Fruit fly (Drosophila melanogaster): ENCODE data around the gene Proc.

The Proc gene

dm6 chr2L:7916368-7916767 is 45.1 kb upstream of the Proc start (continued):
- no peak for TF ChIP-seq D19B (GFP tag; optimal IDR thresholded peaks at IDR 0.05)
- peak; percentile 72; the same call in 2 of the 3 replicates for TF ChIP-seq CG11695 (GFP tag; IDR thresholded peaks at IDR 0.05)
- peak; percentile 29 for TF ChIP-seq NFAT (GFP tag; IDR thresholded peaks at IDR 0.05)
- peak; percentile 52 for TF ChIP-seq CG1602 (GFP tag; optimal IDR thresholded peaks at IDR 0.05)
- TF ChIP-seq grn (GFP tag; optimal IDR thresholded peaks at IDR 0.05), result no peak
- peak; percentile 61 for TF ChIP-seq CG18599 (GFP tag; optimal IDR thresholded peaks at IDR 0.05)
- TF ChIP-seq CG2678 (tag; optimal IDR thresholded peaks at IDR 0.05), result peak; percentile 42
- no peak for TF ChIP-seq CG7928 (GFP tag; optimal IDR thresholded peaks at IDR 0.05)
- peak; percentile 53 for TF ChIP-seq mam (GFP tag; optimal IDR thresholded peaks at IDR 0.05)
- TF ChIP-seq stwl (tag; optimal IDR thresholded peaks at IDR 0.05), result no peak
- peak; percentile 46 for TF ChIP-seq CG16815 (GFP tag; optimal IDR thresholded peaks at IDR 0.05)
- peak; percentile 41 to 63 for TF ChIP-seq chif (GFP tag; optimal IDR thresholded peaks at IDR 0.05)
- TF ChIP-seq chn (GFP tag; optimal IDR thresholded peaks at IDR 0.05), result peak; percentile 45
- TF ChIP-seq CG15514 (GFP tag; optimal IDR thresholded peaks at IDR 0.05), result peak; percentile 2
- no peak for TF ChIP-seq CG34376 (GFP tag; optimal IDR thresholded peaks at IDR 0.05)
- no peak for TF ChIP-seq CG14710 (tag; optimal IDR thresholded peaks at IDR 0.05)
- no peak for TF ChIP-seq TFAM (GFP tag; optimal IDR thresholded peaks at IDR 0.05)
- TF ChIP-seq CG2129 (GFP tag; IDR thresholded peaks at IDR 0.05; ENCODE audit: partially characterized antibody), result no peak
- peak; percentile 82 for TF ChIP-seq CG14014 (GFP tag; IDR thresholded peaks at IDR 0.05)
- TF ChIP-seq lbe (GFP tag; optimal IDR thresholded peaks at IDR 0.05), result peak; percentile 0
- TF ChIP-seq sqz (GFP tag; optimal IDR thresholded peaks at IDR 0.05), result no peak
- no peak for TF ChIP-seq CG10147 (GFP tag; optimal IDR thresholded peaks at IDR 0.05)
- TF ChIP-seq Ravus (GFP tag; IDR thresholded peaks at IDR 0.05), result no peak
- no peak; the same call in 1 of the 2 replicates for TF ChIP-seq CG10321 (GFP tag; IDR thresholded peaks at IDR 0.05)
- no peak for TF ChIP-seq pfk (GFP tag; optimal IDR thresholded peaks at IDR 0.05)
- TF ChIP-seq CG17186 (GFP tag; optimal IDR thresholded peaks at IDR 0.05), result no peak
- TF ChIP-seq dmrt11E (tag; optimal IDR thresholded peaks at IDR 0.05), result peak; percentile 47
- no peak for TF ChIP-seq CG6791 (GFP tag; IDR thresholded peaks at IDR 0.05; ENCODE audit: partially characterized antibody)
- peak; percentile 88 for TF ChIP-seq CG1603 (tag; optimal IDR thresholded peaks at IDR 0.05)
- TF ChIP-seq seq (GFP tag; IDR thresholded peaks at IDR 0.05), result peak; percentile 86
- TF ChIP-seq CHES-1-like (GFP tag; optimal IDR thresholded peaks at IDR 0.05), result peak; percentile 36
- TF ChIP-seq hkb (optimal IDR thresholded peaks at IDR 0.05), result no peak
- peak; percentile 83 for TF ChIP-seq hkb (GFP tag; IDR thresholded peaks at IDR 0.05)
- TF ChIP-seq CG17802 (tag; optimal IDR thresholded peaks at IDR 0.05), result no peak
- no peak for TF ChIP-seq vfl (GFP tag; optimal IDR thresholded peaks at IDR 0.05)
- peak; percentile 70; the same call in 1 of the 2 replicates for TF ChIP-seq CG32532 (GFP tag; IDR thresholded peaks at IDR 0.05)
- peak; percentile 21; the same call in 1 of the 2 replicates for TF ChIP-seq CG32772 (GFP tag; IDR thresholded peaks at IDR 0.05)
- no peak for TF ChIP-seq CG4360 (GFP tag; IDR thresholded peaks at IDR 0.05)
- TF ChIP-seq Atf3 (GFP tag; optimal IDR thresholded peaks at IDR 0.05), result peak; percentile 14
- TF ChIP-seq tna (GFP tag; IDR thresholded peaks at IDR 0.05; ENCODE audit: partially characterized antibody), result no peak
- no peak for TF ChIP-seq Sry-δ (GFP tag; optimal IDR thresholded peaks at IDR 0.05)
- TF ChIP-seq Eip74EF (GFP tag; optimal IDR thresholded peaks at IDR 0.05), result no peak
- TF ChIP-seq CG7839 (tag; optimal IDR thresholded peaks at IDR 0.05), result peak; percentile 69
- TF ChIP-seq Awh (GFP tag; IDR thresholded peaks at IDR 0.05), result peak; percentile 42; the same call in 1 of the 2 replicates
- TF ChIP-seq E2f1 (GFP tag; IDR thresholded peaks at IDR 0.05), result peak; percentile 59
- peak; percentile 44 for TF ChIP-seq Adf1 (GFP tag; IDR thresholded peaks at IDR 0.05)
- TF ChIP-seq CG7372 (GFP tag; IDR thresholded peaks at IDR 0.05), result no peak
- no peak for TF ChIP-seq gcm2 (GFP tag; optimal IDR thresholded peaks at IDR 0.05)
- TF ChIP-seq CG10543 (GFP tag; optimal IDR thresholded peaks at IDR 0.05), result peak; percentile 33
- TF ChIP-seq Lhr (GFP tag; optimal IDR thresholded peaks at IDR 0.05), result no peak
- TF ChIP-seq HLH4C (GFP tag; IDR thresholded peaks at IDR 0.05; ENCODE audit: partially characterized antibody), result no peak

Data from whole organism, embryonic.